Fruit fly (Drosophila melanogaster) whole organism, prepupa: ENCODE results near the gene Cp7Fc.

Experiments used
- Blimp-1 ChIP-seq: fragments of 200-800 bp; sonication (Bioruptor generic); optimal IDR thresholded peaks from 3 replicates; lab custom pipeline; 2017; ENCODE audit warnings: missing biosample characterization, missing genetic modification characterization, mild to moderate bottlenecking, moderate library complexity, missing genetic modification reagents
- CG10631 ChIP-seq: fragments of 200-800 bp; sonication (Bioruptor generic); optimal IDR thresholded peaks from 2 replicates; lab custom pipeline; 2016; ENCODE audit warnings: missing biosample characterization, missing genetic modification characterization
- CG10669 ChIP-seq: fragments of 200-800 bp; sonication (Bioruptor generic); optimal IDR thresholded peaks from 3 replicates; lab custom pipeline; 2018; ENCODE audit warnings: missing biosample characterization, mild to moderate bottlenecking, missing genetic modification characterization, moderate library complexity
- CG11762 ChIP-seq: fragments of 200-800 bp; sonication (Bioruptor generic); optimal IDR thresholded peaks from 3 replicates; lab custom pipeline; 2016; ENCODE audit warnings: missing biosample characterization, missing genetic modification characterization; ENCODE audit not compliant: insufficient read depth
- CG11902 ChIP-seq: fragments of 200-800 bp; sonication (Bioruptor generic); optimal IDR thresholded peaks from 3 replicates; lab custom pipeline; 2016; ENCODE audit warnings: missing biosample characterization, missing genetic modification characterization
- CG16779 ChIP-seq: fragments of 200-800 bp; sonication (Bioruptor generic); optimal IDR thresholded peaks from 3 replicates; lab custom pipeline; 2017; ENCODE audit warnings: missing biosample characterization, mild to moderate bottlenecking, missing genetic modification characterization
- CG3032 ChIP-seq: fragments of 200-800 bp; optimal IDR thresholded peaks from 2 replicates; lab custom pipeline; 2019; ENCODE audit warnings: missing biosample characterization, mild to moderate bottlenecking, missing genetic modification characterization, moderate library complexity
- CG32006 ChIP-seq: fragments of 200-800 bp; sonication (Bioruptor generic); optimal IDR thresholded peaks from 3 replicates; lab custom pipeline; 2017; ENCODE audit warnings: missing biosample characterization, mild to moderate bottlenecking, missing genetic modification characterization
- CG6163 ChIP-seq: fragments of 200-800 bp; sonication (Bioruptor generic); IDR thresholded peaks from 3 replicates; pipeline ENCODE4 v1.3.6; 2022; ENCODE audit warnings: missing biosample characterization, missing genetic modification characterization
- CG6276 ChIP-seq: fragments of 200-800 bp; sonication (Bioruptor generic); optimal IDR thresholded peaks from 2 replicates; lab custom pipeline; 2017; ENCODE audit warnings: missing biosample characterization, mild to moderate bottlenecking, missing genetic modification characterization
- CG6808 ChIP-seq: fragments of 200-800 bp; sonication (Bioruptor generic); optimal IDR thresholded peaks from 3 replicates; lab custom pipeline; 2017; ENCODE audit warnings: missing biosample characterization, missing genetic modification characterization, mild to moderate bottlenecking, moderate library complexity, missing genetic modification reagents
- CG6854 ChIP-seq: fragments of 200-800 bp; sonication (Bioruptor generic); optimal IDR thresholded peaks from 2 replicates; lab custom pipeline; 2017; ENCODE audit warnings: missing biosample characterization, mild to moderate bottlenecking, missing genetic modification characterization
- CG8119 ChIP-seq: fragments of 200-800 bp; sonication (Bioruptor generic); IDR thresholded peaks from 3 replicates; pipeline ENCODE4 v1.3.6; 2022; ENCODE audit warnings: missing biosample characterization, missing genetic modification characterization
- CG9139 ChIP-seq: fragments of 200-800 bp; sonication (Bioruptor generic); optimal IDR thresholded peaks from 3 replicates; lab custom pipeline; 2017; ENCODE audit warnings: missing biosample characterization, mild to moderate bottlenecking, missing genetic modification characterization
- Eip75B ChIP-seq: fragments of 200-800 bp; sonication (Bioruptor generic); optimal IDR thresholded peaks from 3 replicates; lab custom pipeline; 2016; ENCODE audit warnings: missing biosample characterization, missing genetic modification characterization
- Eip78C ChIP-seq: fragments of 200-800 bp; sonication (Bioruptor generic); peaks from one replicate; lab custom pipeline; 2016; ENCODE audit warnings: missing biosample characterization, missing genetic modification characterization
- Ets96B ChIP-seq: fragments of 200-800 bp; optimal IDR thresholded peaks from 2 replicates; lab custom pipeline; 2019; ENCODE audit warnings: missing biosample characterization, mild to moderate bottlenecking, missing genetic modification characterization, moderate library complexity
- Gug ChIP-seq: fragments of 200-800 bp; sonication (Bioruptor generic); IDR thresholded peaks from 2 replicates; pipeline ENCODE4 v1.3.6; 2022; ENCODE audit warnings: missing biosample characterization, missing genetic modification characterization
- Hr4 ChIP-seq: fragments of 200-800 bp; sonication (Bioruptor generic); optimal IDR thresholded peaks from 3 replicates; lab custom pipeline; 2016; ENCODE audit warnings: missing biosample characterization, missing genetic modification characterization
- Sox14 ChIP-seq: fragments of 200-800 bp; sonication (Bioruptor generic); optimal IDR thresholded peaks from 3 replicates; lab custom pipeline; 2016; ENCODE audit warnings: missing biosample characterization, missing genetic modification characterization
- achi ChIP-seq: fragments of 200-800 bp; sonication (Bioruptor generic); optimal IDR thresholded peaks from 3 replicates; lab custom pipeline; 2016; ENCODE audit warnings: missing biosample characterization, missing genetic modification characterization
- cyc ChIP-seq: fragments of 200-800 bp; sonication (Bioruptor generic); optimal IDR thresholded peaks from 3 replicates; lab custom pipeline; 2016; ENCODE audit warnings: missing biosample characterization, missing genetic modification characterization
- dac ChIP-seq: fragments of 200-800 bp; sonication (Bioruptor generic); optimal IDR thresholded peaks from 2 replicates; lab custom pipeline; 2017; ENCODE audit warnings: missing biosample characterization, mild to moderate bottlenecking, missing genetic modification characterization
- esn ChIP-seq: fragments of 200-800 bp; sonication (Bioruptor generic); optimal IDR thresholded peaks from 2 replicates; lab custom pipeline; 2016; ENCODE audit warnings: missing biosample characterization, mild to moderate bottlenecking, missing genetic modification characterization, moderate library complexity
- fd85E ChIP-seq: fragments of 200-800 bp; sonication (Bioruptor generic); optimal IDR thresholded peaks from 3 replicates; lab custom pipeline; 2016; ENCODE audit warnings: missing biosample characterization, missing genetic modification characterization
- lz ChIP-seq: fragments of 200-800 bp; sonication (Bioruptor generic); optimal IDR thresholded peaks from 3 replicates; lab custom pipeline; 2016; ENCODE audit warnings: missing biosample characterization, missing genetic modification characterization
- net ChIP-seq: fragments of 200-800 bp; sonication (Bioruptor generic); optimal IDR thresholded peaks from 3 replicates; lab custom pipeline; 2016; ENCODE audit warnings: missing biosample characterization, missing genetic modification characterization
- salr ChIP-seq, 2 experiments: fragments of 200-800 bp; sonication (Bioruptor generic); optimal IDR thresholded peaks; 3 replicates each; lab custom pipeline; 2016 to 2018; ENCODE audit warnings: missing biosample characterization in 2 of 2, missing genetic modification characterization in 2 of 2, mild to moderate bottlenecking in 1 of 2
- spab ChIP-seq: fragments of 200-800 bp; sonication (Bioruptor generic); optimal IDR thresholded peaks from 2 replicates; lab custom pipeline; 2017; ENCODE audit warnings: missing biosample characterization, mild to moderate bottlenecking, missing genetic modification characterization, missing genetic modification reagents
- ss ChIP-seq, 2 experiments: fragments of 200-800 bp; sonication (Bioruptor generic); optimal IDR thresholded peaks; 2 replicates in 1 of 2; 3 replicates in 1 of 2; lab custom pipeline; 2017 to 2018; ENCODE audit warnings: mild to moderate bottlenecking in 2 of 2, missing biosample characterization in 2 of 2, missing genetic modification characterization in 2 of 2, moderate library complexity in 1 of 2
- svp ChIP-seq: fragments of 200-800 bp; sonication (Bioruptor generic); peaks from one replicate; lab custom pipeline; 2016; ENCODE audit warnings: missing biosample characterization, missing genetic modification characterization
- topi ChIP-seq: fragments of 200-800 bp; sonication (Bioruptor generic); optimal IDR thresholded peaks from 3 replicates; lab custom pipeline; 2016; ENCODE audit warnings: missing biosample characterization, missing genetic modification characterization
- vri ChIP-seq: fragments of 200-800 bp; sonication (Bioruptor generic); optimal IDR thresholded peaks from 3 replicates; lab custom pipeline; 2016; ENCODE audit warnings: missing biosample characterization, mild to moderate bottlenecking, missing genetic modification characterization

Gene Cp7Fc

DNA sequence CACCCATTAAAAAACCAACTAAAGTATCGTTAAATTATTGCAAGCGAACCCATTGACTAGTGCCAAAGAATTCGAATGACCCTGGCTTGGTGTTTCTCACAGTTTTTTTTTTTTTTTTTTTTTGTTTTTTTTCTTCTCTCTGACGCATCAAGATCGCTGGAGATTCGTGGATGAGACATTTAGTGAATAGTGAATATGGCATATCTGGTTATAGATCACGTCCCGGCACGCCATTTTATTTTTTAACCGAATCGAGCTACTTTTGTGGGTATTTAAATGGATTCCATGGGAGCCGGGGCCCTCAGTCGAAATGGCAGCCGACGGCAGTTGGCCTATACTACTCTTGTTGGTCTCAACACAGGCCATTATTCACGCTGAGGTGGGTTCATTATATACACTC lies at the start of gene Cp7Fc:
Gene Cp7Fc, plus strand, starts transcription at position 301 of the 400 bp plus-strand sequence.
- no peak for TF ChIP-seq dac (GFP tag; lab: Kevin White, UChicago)
- no peak for TF ChIP-seq svp (GFP tag; lab: Kevin White, UChicago)
- TF ChIP-seq CG6276 (GFP tag; lab: Kevin White, UChicago) = no peak
- TF ChIP-seq Eip75B (GFP tag; lab: Kevin White, UChicago) = no peak
- TF ChIP-seq CG3032 (tag; lab: Kevin White, UChicago) = no peak
- TF ChIP-seq achi (GFP tag; lab: Kevin White, UChicago) = no peak
- TF ChIP-seq cyc (GFP tag; lab: Kevin White, UChicago) = no peak
- no peak for TF ChIP-seq topi (GFP tag; lab: Kevin White, UChicago)
- no peak for TF ChIP-seq Hr4 (GFP tag; lab: Kevin White, UChicago)
- no peak for TF ChIP-seq CG16779 (tag; lab: Kevin White, UChicago)
- TF ChIP-seq fd85E = no peak

DNA sequence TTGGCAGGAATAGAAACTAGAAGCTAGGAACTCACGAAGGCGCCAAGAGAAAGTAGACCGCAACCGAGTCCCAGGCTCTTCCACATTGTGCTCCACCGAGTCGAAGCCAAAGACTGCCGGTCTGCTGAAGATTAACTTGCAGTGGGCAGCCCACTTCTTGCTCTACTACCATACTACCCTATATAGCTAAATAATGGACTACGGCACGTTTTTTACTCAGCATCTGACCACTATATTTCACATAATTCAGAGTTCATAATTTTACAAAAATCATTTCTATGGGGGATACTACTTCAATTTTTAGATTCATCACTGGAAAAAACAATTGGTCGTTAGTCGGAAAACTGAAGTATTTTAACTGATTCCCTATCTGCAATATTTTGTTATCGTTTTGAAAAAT lies 43.2 kb upstream of the Cp7Fc start, which contains the start of gene CG32712:
Gene CG32712, minus strand, starts transcription at position 101 of the 400 bp plus-strand sequence.
- TF ChIP-seq topi (GFP tag; lab: Kevin White, UChicago) = no peak
- no peak for TF ChIP-seq net
- no peak for TF ChIP-seq CG11762 (GFP tag; lab: Kevin White, UChicago)
- no peak for TF ChIP-seq CG10631 (GFP tag; lab: Kevin White, UChicago)
- no peak for TF ChIP-seq Sox14 (GFP tag; lab: Kevin White, UChicago)
- TF ChIP-seq, all 60 proteins: peak for 0

DNA sequence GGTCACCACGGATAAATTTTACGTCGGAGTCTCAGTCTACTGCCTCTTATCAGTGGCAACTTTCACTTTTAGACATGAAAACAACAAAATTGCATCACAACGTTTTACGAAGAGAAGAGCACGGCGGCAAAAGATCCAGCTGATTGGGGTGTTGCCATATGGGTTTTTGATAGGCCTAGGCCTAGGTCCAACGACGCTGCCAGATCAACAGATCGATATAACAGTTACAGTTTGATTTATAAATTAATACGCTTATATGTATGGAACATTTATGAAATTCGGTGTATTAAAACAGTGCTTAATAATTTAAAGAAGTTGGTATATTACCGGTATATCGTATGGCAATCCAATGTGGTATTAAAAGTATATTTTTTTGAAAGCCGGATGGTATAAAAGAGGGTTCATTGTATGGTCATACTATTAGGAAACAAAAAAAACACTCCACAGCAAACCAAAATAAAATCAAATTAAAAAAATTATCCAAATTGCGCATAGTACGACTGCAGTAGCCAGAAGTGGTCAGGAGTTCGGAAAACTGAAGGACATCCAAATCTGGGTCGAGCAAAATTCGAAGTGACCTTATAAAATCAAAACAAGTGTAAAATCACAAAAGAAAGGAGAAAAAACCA lies 40.1 kb upstream of the Cp7Fc start, which contains the start of gene CG1440:
Gene CG1440, plus strand, starts transcription at position 402 of the 629 bp plus-strand sequence.
- no peak for TF ChIP-seq CG32006 (GFP tag; lab: Kevin White, UChicago)
- no peak for TF ChIP-seq salr (GFP tag; optimal IDR thresholded peaks at IDR 0.05; lab: Kevin White, UChicago)
- peak; percentile 66 for TF ChIP-seq Blimp-1 (GFP tag; lab: Kevin White, UChicago)
- TF ChIP-seq CG11902 = no peak
- TF ChIP-seq CG8119 (GFP tag; lab: Robert Waterston, UW) = 0 out of 3 replicates have a peak, but pooled peaks have one; percentile 27
- TF ChIP-seq CG6808 (GFP tag; lab: Kevin White, UChicago) = peak; percentile 28
- no peak for TF ChIP-seq CG9139 (GFP tag; lab: Kevin White, UChicago)
- 0 out of 3 replicates have a peak, but pooled peaks have one; percentile 14 for TF ChIP-seq CG6163 (GFP tag; lab: Robert Waterston, UW)
- peak; percentile 22 for TF ChIP-seq Sox14 (GFP tag; lab: Kevin White, UChicago)
- no peak for TF ChIP-seq spab (GFP tag; lab: Kevin White, UChicago)
- no peak for TF ChIP-seq CG6854
- peak; percentile 80 for TF ChIP-seq Eip78C (GFP tag; lab: Kevin White, UChicago)
- no peak for TF ChIP-seq CG10669
- TF ChIP-seq achi (GFP tag; lab: Kevin White, UChicago) = peak; percentile 33
- TF ChIP-seq CG3032 (tag; lab: Kevin White, UChicago) = peak; percentile 29
- peak; percentile 46 for TF ChIP-seq esn
- no peak for TF ChIP-seq vri (GFP tag; lab: Kevin White, UChicago)
- no peak for TF ChIP-seq ss (GFP tag; optimal IDR thresholded peaks at IDR 0.05; lab: Kevin White, UChicago)
- peak; percentile 36 for TF ChIP-seq lz (GFP tag; lab: Kevin White, UChicago)
- TF ChIP-seq CG10631 (GFP tag; lab: Kevin White, UChicago) = peak; percentile 23
- TF ChIP-seq Gug (GFP tag; lab: Robert Waterston, UW) = peak; percentile 18; the same call in 1 of the 2 replicates
- peak; percentile 54 for TF ChIP-seq CG6276 (GFP tag; lab: Kevin White, UChicago)
- TF ChIP-seq Ets96B = peak; percentile 32
- TF ChIP-seq, all 60 proteins: peak for 14
